Worm (Caenorhabditis elegans) whole organism, young adult: ENCODE measurements around the gene tgt-2.

ENCODE experiments used
- C17E4.6 ChIP-seq: fragments of 200-800 bp; sonication (Bioruptor generic); IDR thresholded peaks from 2 replicates; pipeline ENCODE4 v1.3.6; 2022; ENCODE audit warnings: missing genetic modification reagents, missing genetic modification characterization, missing compliant biosample characterization
- F33H1.4 ChIP-seq: fragments of 200-800 bp; sonication (Bioruptor generic); IDR thresholded peaks from 2 replicates; pipeline ENCODE4 v1.3.6; 2022; ENCODE audit warnings: missing genetic modification reagents, missing genetic modification characterization, missing compliant biosample characterization
- F37B4.10 ChIP-seq: fragments of 200-800 bp; sonication (Bioruptor generic); IDR thresholded peaks from 2 replicates; pipeline ENCODE4 v1.3.6; 2022; ENCODE audit warnings: missing genetic modification characterization, missing compliant biosample characterization
- F57A8.1 ChIP-seq: fragments of 200-800 bp; sonication (Bioruptor generic); optimal IDR thresholded peaks from 2 replicates; lab custom pipeline; 2018; ENCODE audit warnings: mild to moderate bottlenecking, missing genetic modification characterization, moderate library complexity, missing compliant biosample characterization
- F57C9.4 ChIP-seq: sonication (generic microtip); optimal IDR thresholded peaks from 2 replicates; lab custom pipeline; 2017; ENCODE audit warnings: mild to moderate bottlenecking, missing genetic modification characterization, missing compliant biosample characterization
- K11D2.4 ChIP-seq: fragments of 200-800 bp; sonication (Bioruptor generic); IDR thresholded peaks from 2 replicates; pipeline ENCODE4 v1.3.6; 2022; ENCODE audit warnings: missing genetic modification reagents, missing genetic modification characterization, missing compliant biosample characterization
- Y53F4B.3 ChIP-seq: fragments of 200-800 bp; sonication (Bioruptor generic); IDR thresholded peaks from 2 replicates; pipeline ENCODE4 v1.3.6; 2022; ENCODE audit warnings: missing genetic modification reagents, missing genetic modification characterization, missing compliant biosample characterization
- ZK185.1 ChIP-seq: sonication (generic microtip); optimal IDR thresholded peaks from 2 replicates; lab custom pipeline; 2016; ENCODE audit warnings: mild to moderate bottlenecking, missing genetic modification characterization, missing compliant biosample characterization; ENCODE audit not compliant: poor library complexity, severe bottlenecking
- ama-1 ChIP-seq, 3 experiments: fragments of 150-350 bp in 1 of 3; sonication (generic microtip) in 2 of 3; optimal IDR thresholded peaks; 2 replicates each; lab custom pipeline; 2014 to 2018; ENCODE audit warnings: missing biosample characterization in 2 of 3, missing genetic modification characterization in 2 of 3, missing genetic modification reagents in 2 of 3
- bed-1 ChIP-seq: fragments of 200-800 bp; sonication (Bioruptor generic); IDR thresholded peaks from 2 replicates; pipeline ENCODE4 v1.3.6; 2022; ENCODE audit warnings: missing genetic modification reagents, missing genetic modification characterization, missing compliant biosample characterization
- cebp-1 ChIP-seq, 2 experiments: fragments of 200-800 bp in 1 of 2; sonication (Bioruptor generic) in 1 of 2; sonication (generic microtip) in 1 of 2; IDR thresholded peaks in 1 of 2; optimal IDR thresholded peaks in 1 of 2; 2 replicates each; pipeline versions ENCODE4 v1.3.6 to Lab custom; 2017 to 2022; ENCODE audit warnings: missing compliant biosample characterization in 2 of 2, missing genetic modification characterization in 2 of 2, mild to moderate bottlenecking in 1 of 2, missing genetic modification reagents in 1 of 2, moderate library complexity in 1 of 2
- ceh-79 ChIP-seq: sonication (generic microtip); optimal IDR thresholded peaks from 2 replicates; lab custom pipeline; 2017; ENCODE audit warnings: mild to moderate bottlenecking, missing genetic modification characterization, missing compliant biosample characterization
- ceh-91 ChIP-seq: fragments of 200-800 bp; sonication (Bioruptor generic); IDR thresholded peaks from 2 replicates; pipeline ENCODE4 v1.3.6; 2022; ENCODE audit warnings: missing genetic modification reagents, missing genetic modification characterization, missing compliant biosample characterization
- chd-7 ChIP-seq: sonication (generic microtip); optimal IDR thresholded peaks from 2 replicates; lab custom pipeline; 2016; ENCODE audit warnings: mild to moderate bottlenecking, missing genetic modification characterization, moderate library complexity, missing compliant biosample characterization
- die-1 ChIP-seq: sonication (generic microtip); optimal IDR thresholded peaks from 2 replicates; lab custom pipeline; 2016; ENCODE audit warnings: missing genotype, mild to moderate bottlenecking, missing genetic modification characterization, missing compliant biosample characterization
- gei-17 ChIP-seq: fragments of 200-800 bp; sonication (Bioruptor generic); optimal IDR thresholded peaks from 2 replicates; lab custom pipeline; 2018; ENCODE audit warnings: mild to moderate bottlenecking, missing genetic modification characterization, missing compliant biosample characterization
- hmg-20 ChIP-seq: fragments of 200-800 bp; sonication (Bioruptor generic); IDR thresholded peaks from 2 replicates; pipeline ENCODE4 v1.3.6; 2022; ENCODE audit warnings: missing genetic modification reagents, missing genetic modification characterization, missing compliant biosample characterization
- hrde-1 ChIP-seq: sonication (generic microtip); optimal IDR thresholded peaks from 2 replicates; lab custom pipeline; 2016; ENCODE audit warnings: missing genetic modification characterization, mild to moderate bottlenecking, missing compliant biosample characterization, moderate library complexity, missing genotype, missing genetic modification reagents, borderline replicate concordance
- let-526 ChIP-seq: fragments of 200-800 bp; sonication (Bioruptor generic); IDR thresholded peaks from 2 replicates; pipeline ENCODE4 v1.3.6; 2022; ENCODE audit warnings: missing genetic modification reagents, missing genetic modification characterization, missing compliant biosample characterization
- lin-26 ChIP-seq: fragments of 200-800 bp; sonication (Bioruptor generic); IDR thresholded peaks from 2 replicates; pipeline ENCODE4 v1.3.6; 2022; ENCODE audit warnings: missing genetic modification reagents, missing genetic modification characterization, missing compliant biosample characterization
- lsl-1 ChIP-seq: fragments of 200-800 bp; sonication (Bioruptor generic); optimal IDR thresholded peaks from 2 replicates; lab custom pipeline; 2018; ENCODE audit warnings: mild to moderate bottlenecking, missing genetic modification characterization, moderate library complexity, missing compliant biosample characterization
- madf-3 ChIP-seq: fragments of 200-800 bp; sonication (Bioruptor generic); IDR thresholded peaks from 2 replicates; pipeline ENCODE4 v1.3.6; 2022; ENCODE audit warnings: missing genetic modification reagents, missing genetic modification characterization, missing compliant biosample characterization
- madf-6 ChIP-seq: fragments of 200-800 bp; sonication (Bioruptor generic); IDR thresholded peaks from 2 replicates; pipeline ENCODE4 v1.3.6; 2022; ENCODE audit warnings: missing genetic modification reagents, missing genetic modification characterization, missing compliant biosample characterization
- mel-28 ChIP-seq: sonication (generic microtip); optimal IDR thresholded peaks from 2 replicates; lab custom pipeline; 2016; ENCODE audit warnings: borderline replicate concordance, mild to moderate bottlenecking, missing genetic modification characterization, missing compliant biosample characterization
- nfya-1 ChIP-seq: sonication (generic microtip); optimal IDR thresholded peaks from 2 replicates; lab custom pipeline; 2017; ENCODE audit warnings: antibody characterized with exemption, missing compliant biosample characterization, missing genetic modification characterization, borderline replicate concordance; ENCODE audit not compliant: insufficient read depth
- nfyb-1 ChIP-seq: fragments of 200-800 bp; sonication (Bioruptor generic); IDR thresholded peaks from 2 replicates; pipeline ENCODE4 v1.3.6; 2022; ENCODE audit warnings: missing genetic modification reagents, missing genetic modification characterization, missing compliant biosample characterization
- nhr-120 ChIP-seq: fragments of 200-800 bp; sonication (Bioruptor generic); IDR thresholded peaks from 2 replicates; pipeline ENCODE4 v1.3.6; 2022; ENCODE audit warnings: missing genetic modification characterization, missing compliant biosample characterization
- nhr-80 ChIP-seq: sonication (generic microtip); optimal IDR thresholded peaks from 2 replicates; lab custom pipeline; 2016; ENCODE audit warnings: missing genetic modification characterization, missing compliant biosample characterization
- nhr-90 ChIP-seq: sonication (generic microtip); optimal IDR thresholded peaks from 2 replicates; lab custom pipeline; 2016; ENCODE audit warnings: missing genotype, mild to moderate bottlenecking, missing genetic modification characterization, missing compliant biosample characterization
- pha-4 ChIP-seq: fragments of 150-350 bp; sonication (generic microtip); optimal IDR thresholded peaks from 2 replicates; lab custom pipeline; 2014; ENCODE audit warnings: missing biosample characterization, missing genetic modification reagents, missing genetic modification characterization
- rcor-1 ChIP-seq: fragments of 200-800 bp; sonication (Bioruptor generic); IDR thresholded peaks from 2 replicates; pipeline ENCODE4 v1.3.6; 2022; ENCODE audit warnings: missing genetic modification reagents, missing genetic modification characterization, missing compliant biosample characterization
- repo-1 ChIP-seq: sonication (generic microtip); optimal IDR thresholded peaks from 2 replicates; lab custom pipeline; 2017; ENCODE audit warnings: mild to moderate bottlenecking, missing genetic modification characterization, missing compliant biosample characterization
- snpc-1.1 ChIP-seq: sonication (generic microtip); optimal IDR thresholded peaks from 2 replicates; lab custom pipeline; 2017; ENCODE audit warnings: missing genetic modification characterization, mild to moderate bottlenecking, missing compliant biosample characterization, antibody characterized with exemption, moderate library complexity, missing genotype, missing genetic modification reagents; ENCODE audit not compliant: insufficient read depth
- snpc-3.4 ChIP-seq: sonication (generic microtip); optimal IDR thresholded peaks from 2 replicates; lab custom pipeline; 2017; ENCODE audit warnings: missing genetic modification characterization, mild to moderate bottlenecking, missing compliant biosample characterization, antibody characterized with exemption, moderate library complexity, missing genotype, missing genetic modification reagents
- sptf-2 ChIP-seq: fragments of 200-800 bp; sonication (Bioruptor generic); optimal IDR thresholded peaks from 2 replicates; lab custom pipeline; 2018; ENCODE audit warnings: mild to moderate bottlenecking, missing genetic modification characterization, missing compliant biosample characterization
- tbx-9 ChIP-seq: sonication (generic microtip); optimal IDR thresholded peaks from 2 replicates; lab custom pipeline; 2016; ENCODE audit warnings: borderline replicate concordance, missing genetic modification characterization, inconsistent platforms, missing compliant biosample characterization
- unc-62 ChIP-seq: fragments of 150-350 bp; optimal IDR thresholded peaks from 2 replicates; lab custom pipeline; 2014; ENCODE audit warnings: missing biosample characterization, missing genetic modification reagents, missing genetic modification characterization
- ztf-26 ChIP-seq: sonication (generic microtip); optimal IDR thresholded peaks from 2 replicates; lab custom pipeline; 2017; ENCODE audit warnings: missing genetic modification characterization, missing compliant biosample characterization
- ztf-28 ChIP-seq: fragments of 200-800 bp; sonication (Bioruptor generic); IDR thresholded peaks from 2 replicates; pipeline ENCODE4 v1.3.6; 2022; ENCODE audit warnings: missing genetic modification reagents, missing genetic modification characterization, missing compliant biosample characterization
- ztf-6 ChIP-seq: fragments of 200-800 bp; sonication (Bioruptor generic); IDR thresholded peaks from 2 replicates; pipeline ENCODE4 v1.3.6; 2022; ENCODE audit warnings: missing genetic modification reagents, missing genetic modification characterization, missing compliant biosample characterization

tgt-2 gene

ce11 chrV:18976539-18976938, 21.6 kb upstream of the tgt-2 start:
- no peak for TF ChIP-seq ztf-6 (GFP tag; lab: Robert Waterston, UW)
- no peak for TF ChIP-seq F57C9.4 (tag; lab: Kevin White, UChicago)

ce11 chrV:18977876-18978275, 20.3 kb upstream of the tgt-2 start, which contains the start of gene Y39B6A.41:
TSS of gene Y39B6A.41 (minus strand) at chrV:18977976.
- TF ChIP-seq ama-1 (optimal IDR thresholded peaks at IDR 0.05; lab: Kevin White, UChicago): no peak
- TF ChIP-seq ama-1 (GFP tag; optimal IDR thresholded peaks at IDR 0.05; lab: Kevin White, UChicago): no peak
- no peak for TF ChIP-seq ztf-26 (tag; lab: Kevin White, UChicago)
- no peak for TF ChIP-seq nhr-120
- TF ChIP-seq Y53F4B.3: no peak
- TF ChIP-seq nfyb-1: no peak
- no peak for TF ChIP-seq nhr-80 (tag; lab: Kevin White, UChicago)
- TF ChIP-seq nfya-1 (tag; lab: Kevin White, UChicago): no peak
- no peak for TF ChIP-seq ceh-79
- TF ChIP-seq tbx-9: no peak
- no peak for TF ChIP-seq lsl-1
- TF ChIP-seq repo-1 (tag; lab: Kevin White, UChicago): no peak
- no peak for TF ChIP-seq hmg-20 (GFP tag; lab: Robert Waterston, UW)
- no peak for TF ChIP-seq ZK185.1 (tag; lab: Kevin White, UChicago)

ce11 chrV:18978301-18978700, 19.8 kb upstream of the tgt-2 start:
- no peak for TF ChIP-seq sptf-2 (GFP tag; lab: Kevin White, UChicago)
- no peak for TF ChIP-seq cebp-1 (GFP tag; IDR thresholded peaks at IDR 0.05; lab: Robert Waterston, UW)
- no peak for TF ChIP-seq cebp-1 (tag; optimal IDR thresholded peaks at IDR 0.05; lab: Kevin White, UChicago)
- no peak for TF ChIP-seq ztf-26 (tag; lab: Kevin White, UChicago)
- TF ChIP-seq nfya-1 (tag; lab: Kevin White, UChicago): no peak
- peak; percentile 60 for TF ChIP-seq nhr-80 (tag; lab: Kevin White, UChicago)
- TF ChIP-seq snpc-3.4 (tag; lab: Kevin White, UChicago): no peak
- no peak for TF ChIP-seq F57A8.1 (GFP tag; lab: Kevin White, UChicago)
- no peak for TF ChIP-seq ceh-91
- TF ChIP-seq, all 124 proteins: peak for 1

ce11 chrV:18980091-18980490, 18.1 kb upstream of the tgt-2 start:
- TF ChIP-seq let-526 (GFP tag; lab: Robert Waterston, UW) (0 out of 2 replicates have a peak, but pooled peaks have one; percentile 17), F33H1.4 (0 out of 2 replicates have a peak, but pooled peaks have one; percentile 22), madf-6 (GFP tag; lab: Robert Waterston, UW) (0 out of 2 replicates have a peak, but pooled peaks have one; percentile 15), lin-26 (GFP tag; lab: Robert Waterston, UW) (0 out of 2 replicates have a peak, but pooled peaks have one; percentile 22), K11D2.4 (0 out of 2 replicates have a peak, but pooled peaks have one; percentile 9), bed-1 (GFP tag; lab: Robert Waterston, UW) (0 out of 2 replicates have a peak, but pooled peaks have one; percentile 25), madf-3 (GFP tag; lab: Robert Waterston, UW) (peak; percentile 8; the same call in 1 of the 2 replicates)

ce11 chrV:18980980-18981529, 17.1 kb upstream of the tgt-2 start, which contains the start of the genes mrps-35 and sws-1:
TSS of gene mrps-35 (plus strand) at chrV:18981306.
TSS of gene sws-1 (minus strand) at chrV:18981479.
- TF ChIP-seq nhr-90 (tag; lab: Kevin White, UChicago) (no peak), snpc-1.1 (tag; lab: Kevin White, UChicago) (no peak), F37B4.10 (GFP tag; lab: Robert Waterston, UW) (no peak), hrde-1 (tag; lab: Kevin White, UChicago) (peak; percentile 3), rcor-1 (GFP tag; lab: Robert Waterston, UW) (peak; percentile 66), pha-4 (tag; lab: Kevin White, UChicago) (no peak), unc-62 (no peak), ztf-28 (no peak), gei-17 (GFP tag; lab: Kevin White, UChicago) (no peak), K11D2.4 (0 out of 2 replicates have a peak, but pooled peaks have one; percentile 48), mel-28 (no peak), lsl-1 (peak; percentile 43), C17E4.6 (GFP tag; lab: Robert Waterston, UW) (no peak), die-1 (tag; lab: Kevin White, UChicago) (no peak), chd-7 (tag; lab: Kevin White, UChicago) (no peak)
